Fruit fly (Drosophila melanogaster) whole organism, adult: ENCODE measurements around the gene dlg1.

Experiments used
- CG11617 ChIP-seq: fragments of 200-800 bp; sonication (Bioruptor generic); optimal IDR thresholded peaks from 2 replicates; lab custom pipeline; 2017; ENCODE audit warnings: mild to moderate bottlenecking, missing biosample characterization, missing genetic modification reagents, missing genetic modification characterization
- CG12768 ChIP-seq: fragments of 200-800 bp; sonication (Bioruptor generic); optimal IDR thresholded peaks from 2 replicates; lab custom pipeline; 2017; ENCODE audit warnings: missing biosample characterization, missing genetic modification characterization, mild to moderate bottlenecking, moderate library complexity, missing genetic modification reagents
- CG14711 ChIP-seq: fragments of 200-800 bp; sonication (Bioruptor generic); optimal IDR thresholded peaks from 2 replicates; lab custom pipeline; 2018; ENCODE audit warnings: missing biosample characterization, mild to moderate bottlenecking, missing genetic modification characterization, moderate library complexity
- CG1620 ChIP-seq: fragments of 200-800 bp; sonication (Bioruptor generic); optimal IDR thresholded peaks from 2 replicates; lab custom pipeline; 2016; ENCODE audit warnings: missing biosample characterization, missing genetic modification characterization
- CG33017 ChIP-seq: fragments of 200-800 bp; sonication (Bioruptor generic); optimal IDR thresholded peaks from 2 replicates; lab custom pipeline; 2018; ENCODE audit warnings: missing biosample characterization, mild to moderate bottlenecking, missing genetic modification characterization, moderate library complexity
- CG5204 ChIP-seq: fragments of 200-800 bp; sonication (Bioruptor generic); optimal IDR thresholded peaks from 2 replicates; lab custom pipeline; 2016; ENCODE audit warnings: missing biosample characterization, missing genetic modification characterization
- CG7045 ChIP-seq: fragments of 200-800 bp; sonication (Bioruptor generic); optimal IDR thresholded peaks from 2 replicates; lab custom pipeline; 2017; ENCODE audit warnings: missing biosample characterization, mild to moderate bottlenecking, missing genetic modification characterization
- CG7101 ChIP-seq: fragments of 200-800 bp; sonication (Bioruptor generic); optimal IDR thresholded peaks from 2 replicates; lab custom pipeline; 2018; ENCODE audit warnings: missing biosample characterization, mild to moderate bottlenecking, missing genetic modification characterization, moderate library complexity
- Clk ChIP-seq: fragments of 200-800 bp; sonication (Bioruptor generic); optimal IDR thresholded peaks from 2 replicates; lab custom pipeline; 2017; ENCODE audit warnings: missing biosample characterization, missing genetic modification characterization
- Crg-1 ChIP-seq: fragments of 200-800 bp; sonication (Bioruptor generic); optimal IDR thresholded peaks from 2 replicates; lab custom pipeline; 2016; ENCODE audit warnings: missing biosample characterization, missing genetic modification characterization
- Hr96 ChIP-seq: fragments of 200-800 bp; sonication (Bioruptor generic); optimal IDR thresholded peaks from 2 replicates; lab custom pipeline; 2016; ENCODE audit warnings: missing biosample characterization, missing genetic modification characterization
- Mnt ChIP-seq: fragments of 200-800 bp; sonication (Bioruptor generic); optimal IDR thresholded peaks from 2 replicates; lab custom pipeline; 2016; ENCODE audit warnings: missing biosample characterization, mild to moderate bottlenecking, missing genetic modification characterization
- bab1 ChIP-seq: fragments of 200-800 bp; sonication (Bioruptor generic); optimal IDR thresholded peaks from 3 replicates; lab custom pipeline; 2019; ENCODE audit warnings: missing biosample characterization, mild to moderate bottlenecking, missing genetic modification characterization, moderate library complexity
- cic ChIP-seq: fragments of 200-800 bp; sonication (Bioruptor generic); optimal IDR thresholded peaks from 2 replicates; lab custom pipeline; 2017; ENCODE audit warnings: missing biosample characterization, mild to moderate bottlenecking, missing genetic modification characterization, moderate library complexity
- cnc ChIP-seq, 2 experiments: fragments of >200 bp; optimal IDR thresholded peaks; 2 replicates each; lab custom pipeline; 2017
- kay ChIP-seq: fragments of 200-800 bp; sonication (Bioruptor generic); peaks from one replicate; lab custom pipeline; 2016; ENCODE audit warnings: missing biosample characterization, missing genetic modification characterization, borderline replicate concordance
- ovo ChIP-seq: fragments of 200-800 bp; sonication (Bioruptor generic); optimal IDR thresholded peaks from 2 replicates; lab custom pipeline; 2016; ENCODE audit warnings: missing biosample characterization, missing genetic modification characterization
- pad ChIP-seq: fragments of 200-800 bp; sonication (Bioruptor generic); optimal IDR thresholded peaks from 3 replicates; lab custom pipeline; 2017; ENCODE audit warnings: missing biosample characterization, missing genetic modification characterization, mild to moderate bottlenecking, moderate library complexity, missing genetic modification reagents
- tj ChIP-seq: fragments of 200-800 bp; sonication (Bioruptor generic); optimal IDR thresholded peaks from 3 replicates; lab custom pipeline; 2017; ENCODE audit warnings: missing biosample characterization, mild to moderate bottlenecking, missing genetic modification characterization, moderate library complexity
- toe ChIP-seq: fragments of 200-800 bp; sonication (Bioruptor generic); optimal IDR thresholded peaks from 2 replicates; lab custom pipeline; 2016; ENCODE audit warnings: missing biosample characterization, missing genetic modification characterization

The dlg1 gene

dm6 chrX:11439270-11439669, 69.8 kb downstream of the dlg1 start:
- TF ChIP-seq CG14711 (tag; lab: Kevin White, UChicago): no peak
- TF ChIP-seq pad (GFP tag; lab: Kevin White, UChicago): peak; percentile 6
- no peak for TF ChIP-seq CG11617
- no peak for TF ChIP-seq bab1 (GFP tag; lab: Kevin White, UChicago)
- no peak for TF ChIP-seq CG5204 (GFP tag; lab: Kevin White, UChicago)
- TF ChIP-seq CG7045 (GFP tag; lab: Kevin White, UChicago): no peak
- no peak for TF ChIP-seq Hr96 (GFP tag; lab: Kevin White, UChicago)
- no peak for TF ChIP-seq CG1620 (GFP tag; lab: Kevin White, UChicago)
- TF ChIP-seq Crg-1 (GFP tag; lab: Kevin White, UChicago): no peak
- no peak for TF ChIP-seq Mnt (GFP tag; lab: Kevin White, UChicago)
- no peak for TF ChIP-seq kay (GFP tag; lab: Kevin White, UChicago)
- TF ChIP-seq CG33017 (tag; lab: Kevin White, UChicago): no peak
- no peak for TF ChIP-seq CG12768 (GFP tag; lab: Kevin White, UChicago)
- TF ChIP-seq ovo (GFP tag; lab: Kevin White, UChicago): no peak
- TF ChIP-seq tj: peak; percentile 83
- TF ChIP-seq cnc (optimal IDR thresholded peaks at IDR 0.05; lab: Kevin White, UChicago): no peak
- TF ChIP-seq toe (GFP tag; lab: Kevin White, UChicago): no peak
- TF ChIP-seq CG7101 (tag; lab: Kevin White, UChicago): peak; percentile 0
- TF ChIP-seq Clk (GFP tag; lab: Kevin White, UChicago): no peak
- TF ChIP-seq cic (GFP tag; lab: Kevin White, UChicago): peak; percentile 4

dm6 chrX:11440944-11441343, 71.5 kb downstream of the dlg1 start:
- TF ChIP-seq toe (GFP tag; lab: Kevin White, UChicago): no peak
- no peak for TF ChIP-seq CG1620 (GFP tag; lab: Kevin White, UChicago)
- TF ChIP-seq cic (GFP tag; lab: Kevin White, UChicago): no peak
- peak; percentile 55 for TF ChIP-seq bab1 (GFP tag; lab: Kevin White, UChicago)
- TF ChIP-seq cnc (optimal IDR thresholded peaks at IDR 0.05; lab: Kevin White, UChicago): no peak
- TF ChIP-seq Clk (GFP tag; lab: Kevin White, UChicago): no peak
- no peak for TF ChIP-seq CG33017 (tag; lab: Kevin White, UChicago)
- no peak for TF ChIP-seq CG12768 (GFP tag; lab: Kevin White, UChicago)
- no peak for TF ChIP-seq CG5204 (GFP tag; lab: Kevin White, UChicago)
- TF ChIP-seq tj: no peak
- peak; percentile 7 for TF ChIP-seq pad (GFP tag; lab: Kevin White, UChicago)
- TF ChIP-seq Mnt (GFP tag; lab: Kevin White, UChicago): no peak
- TF ChIP-seq ovo (GFP tag; lab: Kevin White, UChicago): no peak
- TF ChIP-seq kay (GFP tag; lab: Kevin White, UChicago): no peak
- no peak for TF ChIP-seq CG14711 (tag; lab: Kevin White, UChicago)
- no peak for TF ChIP-seq Hr96 (GFP tag; lab: Kevin White, UChicago)
- peak; percentile 26 for TF ChIP-seq Crg-1 (GFP tag; lab: Kevin White, UChicago)
- TF ChIP-seq CG7101 (tag; lab: Kevin White, UChicago): peak; percentile 63
- TF ChIP-seq CG11617: peak; percentile 59

- no peak for TF ChIP-seq CG33017 (tag; lab: Kevin White, UChicago)
- TF ChIP-seq ovo (GFP tag; lab: Kevin White, UChicago): peak; percentile 10
- TF ChIP-seq pad (GFP tag; lab: Kevin White, UChicago): no peak
- no peak for TF ChIP-seq Clk (GFP tag; lab: Kevin White, UChicago)
- peak; percentile 31 for TF ChIP-seq Mnt (GFP tag; lab: Kevin White, UChicago)
- TF ChIP-seq bab1 (GFP tag; lab: Kevin White, UChicago): peak; percentile 11
- TF ChIP-seq CG14711 (tag; lab: Kevin White, UChicago): peak; percentile 23
- peak; percentile 51 for TF ChIP-seq CG7101 (tag; lab: Kevin White, UChicago)
- no peak for TF ChIP-seq CG12768 (GFP tag; lab: Kevin White, UChicago)
- TF ChIP-seq toe (GFP tag; lab: Kevin White, UChicago): peak; percentile 11
- peak; percentile 66 for TF ChIP-seq tj
- TF ChIP-seq cic (GFP tag; lab: Kevin White, UChicago): peak; percentile 65
- peak; percentile 46 for TF ChIP-seq CG11617
- no peak for TF ChIP-seq CG1620 (GFP tag; lab: Kevin White, UChicago)
- peak; percentile 84 for TF ChIP-seq kay (GFP tag; lab: Kevin White, UChicago)
Measured at dm6 chrX:11441829-11442634, 72.6 kb downstream of the dlg1 start, which contains the start of gene Sk1. Gene Sk1 (plus strand): TSS chrX:11442539.

- TF ChIP-seq cnc (optimal IDR thresholded peaks at IDR 0.05; lab: Kevin White, UChicago): no peak
- peak; percentile 86 for TF ChIP-seq CG1620 (GFP tag; lab: Kevin White, UChicago)
- TF ChIP-seq CG7045 (GFP tag; lab: Kevin White, UChicago): peak; percentile 66
- peak; percentile 89 for TF ChIP-seq CG33017 (tag; lab: Kevin White, UChicago)
- TF ChIP-seq bab1 (GFP tag; lab: Kevin White, UChicago): peak; percentile 93
- no peak for TF ChIP-seq kay (GFP tag; lab: Kevin White, UChicago)
- TF ChIP-seq Clk (GFP tag; lab: Kevin White, UChicago): peak; percentile 35
- TF ChIP-seq cic (GFP tag; lab: Kevin White, UChicago): peak; percentile 98
- peak; percentile 83 for TF ChIP-seq CG12768 (GFP tag; lab: Kevin White, UChicago)
- TF ChIP-seq pad (GFP tag; lab: Kevin White, UChicago): peak; percentile 85
- peak; percentile 81 for TF ChIP-seq CG11617
- TF ChIP-seq toe (GFP tag; lab: Kevin White, UChicago): peak; percentile 70
- TF ChIP-seq CG5204 (GFP tag; lab: Kevin White, UChicago): peak; percentile 71
- peak; percentile 92 for TF ChIP-seq CG14711 (tag; lab: Kevin White, UChicago)
- peak; percentile 99 for TF ChIP-seq tj
- peak; percentile 89 for TF ChIP-seq Crg-1 (GFP tag; lab: Kevin White, UChicago)
- peak; percentile 97 for TF ChIP-seq CG7101 (tag; lab: Kevin White, UChicago)
- peak; percentile 91 for TF ChIP-seq Hr96 (GFP tag; lab: Kevin White, UChicago)
- peak; percentile 88 for TF ChIP-seq Mnt (GFP tag; lab: Kevin White, UChicago)
- peak; percentile 8 for TF ChIP-seq ovo (GFP tag; lab: Kevin White, UChicago)
Measured at dm6 chrX:11446792-11447405, 77.4 kb downstream of the dlg1 start.
